Worm (Caenorhabditis elegans): ENCODE results near the gene nono-1.

ce11 chrIII:5908408-5908807 lies 49.6 kb downstream of the nono-1 start, which contains the start of gene C28H8.3:
- TF ChIP-seq unc-55 (GFP tag; optimal IDR thresholded peaks at IDR 0.05) = no peak
- no peak for TF ChIP-seq sox-4 (tag; optimal IDR thresholded peaks at IDR 0.05)
- no peak for TF ChIP-seq tbx-7 (tag; optimal IDR thresholded peaks at IDR 0.05)
- no peak for TF ChIP-seq ets-4 (tag; optimal IDR thresholded peaks at IDR 0.05)
- TF ChIP-seq unc-86 (tag; optimal IDR thresholded peaks at IDR 0.05) = no peak
- no peak for TF ChIP-seq pqm-1 (tag; optimal IDR thresholded peaks at IDR 0.05)
- TF ChIP-seq ceh-14 (tag; optimal IDR thresholded peaks at IDR 0.05) = no peak
- TF ChIP-seq eyg-1 (tag; optimal IDR thresholded peaks at IDR 0.05) = no peak
- TF ChIP-seq ceh-24 (tag; optimal IDR thresholded peaks at IDR 0.05) = no peak
- no peak for TF ChIP-seq madf-2 (tag; optimal IDR thresholded peaks at IDR 0.05)
- no peak for TF ChIP-seq hlh-8 (tag; optimal IDR thresholded peaks at IDR 0.05)
- TF ChIP-seq ama-1 (optimal IDR thresholded peaks at IDR 0.05) = no peak
